Worm (Caenorhabditis elegans) whole organism, L4 larva: ENCODE data around the gene T04C9.3.
A peak's percentile ranks its signal among the peaks of the same experiment; 100 is the strongest.

ENCODE experiments used
- F26F4.8 ChIP-seq: fragments of 200-800 bp; sonication (Bioruptor generic); conservative IDR thresholded peaks from 2 replicates; pipeline ENCODE4 v1.3.6; 2022; ENCODE audit warnings: missing genetic modification characterization, missing compliant biosample characterization
- T26A8.4 ChIP-seq: fragments of 200-800 bp; sonication (Bioruptor generic); IDR thresholded peaks from 2 replicates; pipeline ENCODE4 v1.3.6; 2022; ENCODE audit warnings: missing genetic modification characterization, missing compliant biosample characterization
- Y5F2A.4 ChIP-seq: fragments of 200-800 bp; sonication (Bioruptor generic); optimal IDR thresholded peaks from 2 replicates; lab custom pipeline; 2018; ENCODE audit warnings: mild to moderate bottlenecking, missing genetic modification characterization, missing compliant biosample characterization
- Y75B8A.6 ChIP-seq: fragments of 200-800 bp; sonication (Bioruptor generic); IDR thresholded peaks from 2 replicates; pipeline ENCODE4 v1.3.6; 2022; ENCODE audit warnings: missing genetic modification reagents, missing genetic modification characterization, missing compliant biosample characterization
- ZK546.5 ChIP-seq, 2 experiments: sonication (generic microtip); optimal IDR thresholded peaks; 2 replicates each; lab custom pipeline; 2017; ENCODE audit warnings: missing biosample characterization in 2 of 2, missing genetic modification characterization in 2 of 2
- aha-1 ChIP-seq: fragments of 150-350 bp; peaks from one replicate; lab custom pipeline; 2014; ENCODE audit warnings: missing biosample characterization, missing genetic modification characterization
- arid-1 ChIP-seq: fragments of 200-800 bp; sonication (Bioruptor generic); conservative IDR thresholded peaks from 2 replicates; pipeline ENCODE4 v1.3.6; 2022; ENCODE audit warnings: missing genetic modification reagents, missing genetic modification characterization, missing compliant biosample characterization
- attf-4 ChIP-seq: sonication (generic microtip); optimal IDR thresholded peaks from 3 replicates; lab custom pipeline; 2017; ENCODE audit warnings: missing biosample characterization, missing genetic modification characterization
- ceh-28 ChIP-seq: fragments of 150-350 bp; optimal IDR thresholded peaks from 2 replicates; lab custom pipeline; 2014; ENCODE audit warnings: missing biosample characterization, missing genetic modification reagents, missing genetic modification characterization
- ceh-44 ChIP-seq: fragments of 200-800 bp; sonication (Bioruptor generic); IDR thresholded peaks from 2 replicates; pipeline ENCODE4 v1.3.6; 2022; ENCODE audit warnings: missing genetic modification reagents, missing genetic modification characterization, missing compliant biosample characterization
- ceh-62 ChIP-seq: sonication (generic microtip); optimal IDR thresholded peaks from 2 replicates; lab custom pipeline; 2017; ENCODE audit warnings: missing biosample characterization, missing genetic modification characterization
- ceh-82 ChIP-seq: sonication (generic microtip); optimal IDR thresholded peaks from 2 replicates; lab custom pipeline; 2017; ENCODE audit warnings: missing biosample characterization, missing genetic modification characterization
- ces-1 ChIP-seq: fragments of 150-350 bp; sonication (generic microtip); optimal IDR thresholded peaks from 4 replicates; lab custom pipeline; 2014; ENCODE audit warnings: missing biosample characterization, missing genetic modification reagents, missing genetic modification characterization
- ctbp-1 ChIP-seq: fragments of 200-800 bp; sonication (Bioruptor generic); IDR thresholded peaks from 2 replicates; pipeline ENCODE4 v1.3.6; 2022; ENCODE audit warnings: missing genetic modification reagents, missing genetic modification characterization, missing compliant biosample characterization
- daf-19 ChIP-seq: fragments of 200-800 bp; sonication (Bioruptor generic); conservative IDR thresholded peaks from 2 replicates; pipeline ENCODE4 v1.3.6; 2022; ENCODE audit warnings: missing genetic modification characterization, missing compliant biosample characterization
- daf-8 ChIP-seq: fragments of 200-800 bp; sonication (Bioruptor generic); IDR thresholded peaks from 2 replicates; pipeline ENCODE4 v1.3.6; 2022; ENCODE audit warnings: missing genetic modification characterization, missing compliant biosample characterization
- dmd-6 ChIP-seq: fragments of 200-800 bp; sonication (Bioruptor generic); IDR thresholded peaks from 2 replicates; pipeline ENCODE4 v1.3.6; 2022; ENCODE audit warnings: missing genetic modification reagents, missing genetic modification characterization, missing compliant biosample characterization
- dmd-8 ChIP-seq: fragments of 200-800 bp; sonication (Bioruptor generic); IDR thresholded peaks from 2 replicates; pipeline ENCODE4 v1.3.6; 2022; ENCODE audit warnings: missing genetic modification characterization, missing compliant biosample characterization
- dpl-1 ChIP-seq: fragments of 150-350 bp; optimal IDR thresholded peaks from 2 replicates; lab custom pipeline; 2014; ENCODE audit warnings: missing biosample characterization, missing genetic modification reagents, missing genetic modification characterization
- duxl-1 ChIP-seq: sonication (generic microtip); optimal IDR thresholded peaks from 2 replicates; lab custom pipeline; 2016; ENCODE audit warnings: mild to moderate bottlenecking, missing genetic modification characterization, moderate library complexity, missing compliant biosample characterization; ENCODE audit not compliant: poor library complexity
- fkh-10 ChIP-seq: fragments of 150-350 bp; optimal IDR thresholded peaks from 2 replicates; lab custom pipeline; 2014; ENCODE audit warnings: missing biosample characterization, missing genetic modification reagents, missing genetic modification characterization
- hlh-30 ChIP-seq: sonication (generic microtip); optimal IDR thresholded peaks from 2 replicates; lab custom pipeline; 2017; ENCODE audit warnings: antibody characterized with exemption, mild to moderate bottlenecking, missing genetic modification characterization, missing compliant biosample characterization; ENCODE audit not compliant: insufficient read depth
- hmg-1.1 ChIP-seq: fragments of 200-800 bp; sonication (Bioruptor generic); IDR thresholded peaks from 2 replicates; pipeline ENCODE4 v1.3.6; 2022; ENCODE audit warnings: missing genetic modification reagents, missing genetic modification characterization, missing compliant biosample characterization
- lim-7 ChIP-seq: fragments of 200-800 bp; sonication (Bioruptor generic); IDR thresholded peaks from 2 replicates; pipeline ENCODE4 v1.3.6; 2022; ENCODE audit warnings: missing genetic modification characterization, missing compliant biosample characterization
- lin-1 ChIP-seq: fragments of 200-800 bp; sonication (Bioruptor generic); IDR thresholded peaks from 2 replicates; pipeline ENCODE4 v1.3.6; 2022; ENCODE audit warnings: missing genetic modification reagents, missing genetic modification characterization, missing compliant biosample characterization
- lin-13 ChIP-seq: fragments of 150-350 bp; optimal IDR thresholded peaks from 2 replicates; lab custom pipeline; 2014; ENCODE audit warnings: missing biosample characterization, missing genetic modification reagents, missing genetic modification characterization
- lin-29 ChIP-seq: fragments of 200-800 bp; sonication (Bioruptor generic); IDR thresholded peaks from 2 replicates; pipeline ENCODE4 v1.3.6; 2022; ENCODE audit warnings: missing genetic modification reagents, missing genetic modification characterization, missing compliant biosample characterization
- lin-38 ChIP-seq: fragments of 200-800 bp; sonication (Bioruptor generic); IDR thresholded peaks from 2 replicates; pipeline ENCODE4 v1.3.6; 2022; ENCODE audit warnings: missing genetic modification reagents, missing genetic modification characterization, missing compliant biosample characterization
- lsy-2 ChIP-seq, 2 experiments: fragments of 150-350 bp in 1 of 2; sonication (generic microtip) in 1 of 2; optimal IDR thresholded peaks; 2 replicates each; lab custom pipeline; 2014 to 2017; ENCODE audit warnings: missing biosample characterization in 2 of 2, missing genetic modification characterization in 2 of 2
- madf-5 ChIP-seq, 2 experiments: fragments of 200-800 bp; sonication (Bioruptor generic); IDR thresholded peaks; 2 replicates each; pipeline ENCODE4 v1.3.6; 2022; ENCODE audit warnings: missing compliant biosample characterization in 2 of 2, missing genetic modification characterization in 2 of 2
- mdl-1 ChIP-seq, 2 experiments: fragments of 150-350 bp in 1 of 2; sonication (generic microtip) in 1 of 2; optimal IDR thresholded peaks; 2 replicates each; lab custom pipeline; 2014 to 2017; ENCODE audit warnings: missing biosample characterization in 2 of 2, missing genetic modification characterization in 2 of 2
- mep-1 ChIP-seq: fragments of 150-350 bp; sonication (generic microtip); optimal IDR thresholded peaks from 3 replicates; lab custom pipeline; 2014; ENCODE audit warnings: missing biosample characterization, missing genetic modification characterization
- mxl-3 ChIP-seq: fragments of 200-800 bp; sonication (Bioruptor generic); optimal IDR thresholded peaks from 2 replicates; lab custom pipeline; 2018; ENCODE audit warnings: mild to moderate bottlenecking, missing genetic modification characterization, missing compliant biosample characterization
- nhr-10 ChIP-seq: fragments of 150-350 bp; optimal IDR thresholded peaks from 2 replicates; lab custom pipeline; 2014; ENCODE audit warnings: missing biosample characterization, missing genetic modification characterization
- nhr-102 ChIP-seq: sonication (generic microtip); optimal IDR thresholded peaks from 2 replicates; lab custom pipeline; 2016; ENCODE audit warnings: mild to moderate bottlenecking, missing genetic modification characterization, moderate library complexity, missing compliant biosample characterization
- nhr-111 ChIP-seq: fragments of 200-800 bp; sonication (Bioruptor generic); optimal IDR thresholded peaks from 2 replicates; lab custom pipeline; 2018; ENCODE audit warnings: mild to moderate bottlenecking, missing genetic modification characterization, missing compliant biosample characterization
- nhr-6 ChIP-seq: fragments of 150-350 bp; optimal IDR thresholded peaks from 2 replicates; lab custom pipeline; 2014; ENCODE audit warnings: missing biosample characterization, missing genetic modification characterization
- nhr-76 ChIP-seq: fragments of 150-350 bp; optimal IDR thresholded peaks from 2 replicates; lab custom pipeline; 2014; ENCODE audit warnings: missing biosample characterization, missing genetic modification characterization
- nhr-77 ChIP-seq: fragments of 150-350 bp; optimal IDR thresholded peaks from 2 replicates; lab custom pipeline; 2014; ENCODE audit warnings: missing biosample characterization, missing genetic modification characterization
- pha-4 ChIP-seq, 2 experiments: fragments of 150-350 bp in 1 of 2; fragments of 200-800 bp in 1 of 2; sonication (Bioruptor generic) in 1 of 2; IDR thresholded peaks in 1 of 2; optimal IDR thresholded peaks in 1 of 2; 2 replicates each; pipeline versions ENCODE4 v1.3.6 to Lab custom; 2014 to 2022; ENCODE audit warnings: missing genetic modification characterization in 2 of 2, missing genetic modification reagents in 2 of 2, missing biosample characterization in 1 of 2, missing compliant biosample characterization in 1 of 2
- php-3 ChIP-seq: fragments of 200-800 bp; sonication (Bioruptor generic); IDR thresholded peaks from 2 replicates; pipeline ENCODE4 v1.3.6; 2022; ENCODE audit warnings: missing genetic modification reagents, missing genetic modification characterization, missing compliant biosample characterization
- pqm-1 ChIP-seq: sonication (generic microtip); optimal IDR thresholded peaks from 2 replicates; lab custom pipeline; 2017; ENCODE audit warnings: missing biosample characterization, missing genetic modification characterization
- sdz-12 ChIP-seq: fragments of 200-800 bp; sonication (Bioruptor generic); optimal IDR thresholded peaks from 2 replicates; lab custom pipeline; 2018; ENCODE audit warnings: mild to moderate bottlenecking, missing genetic modification characterization, missing compliant biosample characterization
- set-16 ChIP-seq: fragments of 200-800 bp; sonication (Bioruptor generic); IDR thresholded peaks from 2 replicates; pipeline ENCODE4 v1.3.6; 2022; ENCODE audit warnings: missing genetic modification reagents, missing genetic modification characterization, missing compliant biosample characterization
- skn-1 ChIP-seq: fragments of 150-350 bp; optimal IDR thresholded peaks from 2 replicates; lab custom pipeline; 2014; ENCODE audit warnings: missing biosample characterization, missing genetic modification characterization
- spr-3 ChIP-seq: fragments of 200-800 bp; sonication (Bioruptor generic); optimal IDR thresholded peaks from 2 replicates; lab custom pipeline; 2018; ENCODE audit warnings: mild to moderate bottlenecking, missing genetic modification characterization, missing compliant biosample characterization
- tag-97 ChIP-seq: fragments of 200-800 bp; sonication (Bioruptor generic); IDR thresholded peaks from 2 replicates; pipeline ENCODE4 v1.3.6; 2022; ENCODE audit warnings: missing genetic modification characterization, missing compliant biosample characterization
- unc-39 ChIP-seq: sonication (generic microtip); optimal IDR thresholded peaks from 2 replicates; lab custom pipeline; 2017; ENCODE audit warnings: missing biosample characterization, missing genetic modification characterization
- zag-1 ChIP-seq: fragments of 150-350 bp; optimal IDR thresholded peaks from 2 replicates; lab custom pipeline; 2014; ENCODE audit warnings: missing biosample characterization, missing genetic modification characterization

Gene T04C9.3

ce11 chrIII:5943368-5944180 lies 41.9 kb upstream of the T04C9.3 start (continued):
- TF ChIP-seq ceh-82 (tag; lab: Kevin White, UChicago): no peak
- TF ChIP-seq fkh-10: no peak
- TF ChIP-seq daf-19 (GFP tag; lab: Robert Waterston, UW): peak; percentile 55; the same call in 1 of the 2 replicates
- peak; percentile 5 for TF ChIP-seq duxl-1
- TF ChIP-seq nhr-76 (tag; lab: Kevin White, UChicago): peak; percentile 56
- TF ChIP-seq lin-13: peak; percentile 79
- TF ChIP-seq attf-4 (tag; lab: Kevin White, UChicago): peak; percentile 46
- no peak for TF ChIP-seq tag-97 (GFP tag; lab: Robert Waterston, UW)
- TF ChIP-seq hlh-30: peak; percentile 35
- peak; percentile 95 for TF ChIP-seq mep-1 (tag; lab: Kevin White, UChicago)
- no peak for TF ChIP-seq skn-1 (tag; lab: Kevin White, UChicago)
- peak; percentile 75 for TF ChIP-seq Y75B8A.6 (GFP tag; lab: Robert Waterston, UW)
- TF ChIP-seq unc-39: no peak
- peak; percentile 8; the same call in 1 of the 2 replicates for TF ChIP-seq set-16 (GFP tag; lab: Robert Waterston, UW)
- TF ChIP-seq php-3 (GFP tag; lab: Robert Waterston, UW): 0 out of 2 replicates have a peak, but pooled peaks have one; percentile 42
- no peak for TF ChIP-seq dmd-8 (GFP tag; lab: Robert Waterston, UW)
- TF ChIP-seq mdl-1 (tag; optimal IDR thresholded peaks at IDR 0.05; lab: Kevin White, UChicago): peak in 1 of 2 experiments; percentile 20
- TF ChIP-seq pqm-1 (tag; lab: Kevin White, UChicago): no peak
- peak; percentile 91 for TF ChIP-seq nhr-102
- TF ChIP-seq aha-1: peak; percentile 87
- TF ChIP-seq zag-1 (tag; lab: Kevin White, UChicago): no peak
- 0 out of 2 replicates have a peak, but pooled peaks have one; percentile 18 for TF ChIP-seq ctbp-1
- TF ChIP-seq lin-29 (GFP tag; lab: Robert Waterston, UW): no peak
- no peak for TF ChIP-seq sdz-12 (GFP tag; lab: Kevin White, UChicago)
- no peak for TF ChIP-seq daf-8 (GFP tag; lab: Robert Waterston, UW)
- peak; percentile 39 for TF ChIP-seq Y5F2A.4 (GFP tag; lab: Kevin White, UChicago)
- no peak for TF ChIP-seq ZK546.5 (tag; optimal IDR thresholded peaks at IDR 0.05; lab: Kevin White, UChicago)
- TF ChIP-seq T26A8.4: peak; percentile 91
- TF ChIP-seq arid-1: peak; percentile 68
- TF ChIP-seq madf-5 (GFP tag; IDR thresholded peaks at IDR 0.05; lab: Robert Waterston, UW): no peak; a peak in 1 of 4 replicates
- no peak for TF ChIP-seq spr-3 (GFP tag; lab: Kevin White, UChicago)
- TF ChIP-seq lim-7 (GFP tag; lab: Robert Waterston, UW): peak; percentile 66
- no peak for TF ChIP-seq ceh-44 (GFP tag; lab: Robert Waterston, UW)
- TF ChIP-seq nhr-77 (tag; lab: Kevin White, UChicago): peak; percentile 96
- TF ChIP-seq lsy-2 (tag; optimal IDR thresholded peaks at IDR 0.05; lab: Kevin White, UChicago): peak; percentile 41 to 69
- TF ChIP-seq lin-1 (GFP tag; lab: Robert Waterston, UW): peak; percentile 39; the same call in 1 of the 2 replicates
- no peak for TF ChIP-seq ces-1 (GFP tag; lab: Kevin White, UChicago)
- no peak for TF ChIP-seq ceh-62 (tag; lab: Kevin White, UChicago)
- peak; percentile 70 for TF ChIP-seq lin-38 (GFP tag; lab: Robert Waterston, UW)
- no peak for TF ChIP-seq nhr-6 (tag; lab: Kevin White, UChicago)
- TF ChIP-seq nhr-111 (GFP tag; lab: Kevin White, UChicago): peak; percentile 31
- TF ChIP-seq pha-4 (GFP tag; IDR thresholded peaks at IDR 0.05; lab: Robert Waterston, UW): peak; percentile 48; the same call in 1 of the 2 replicates
- peak; percentile 31 for TF ChIP-seq pha-4 (tag; optimal IDR thresholded peaks at IDR 0.05; lab: Kevin White, UChicago)
- no peak for TF ChIP-seq ceh-28 (tag; lab: Kevin White, UChicago)
- peak; percentile 29 for TF ChIP-seq mxl-3 (GFP tag; lab: Kevin White, UChicago)
- peak; percentile 2 for TF ChIP-seq dpl-1 (GFP tag; lab: Kevin White, UChicago)
- TF ChIP-seq hmg-1.1 (GFP tag; lab: Robert Waterston, UW): peak; percentile 29
- TF ChIP-seq nhr-10 (tag; lab: Kevin White, UChicago): peak; percentile 79
- TF ChIP-seq F26F4.8: no peak
- peak; percentile 55 for TF ChIP-seq dmd-6
